Fruit fly (Drosophila melanogaster) whole organism, embryonic: ENCODE data around the gene Sox21a.

Source experiments
- Adf1 ChIP-seq: fragments of 200-800 bp; sonication (Bioruptor generic); IDR thresholded peaks from 2 replicates; pipeline ENCODE4 v1.3.6; 2022; ENCODE audit warnings: missing biosample characterization, missing genetic modification characterization
- Atf6 ChIP-seq: fragments of 200-800 bp; sonication (Bioruptor generic); IDR thresholded peaks from 2 replicates; pipeline ENCODE4 v1.3.6; 2022; ENCODE audit warnings: missing biosample characterization, missing genetic modification characterization
- BtbVII ChIP-seq: fragments of 200-800 bp; sonication (Bioruptor generic); optimal IDR thresholded peaks from 3 replicates; lab custom pipeline; 2017; ENCODE audit warnings: missing biosample characterization, mild to moderate bottlenecking, missing genetic modification characterization
- CG13624 ChIP-seq: fragments of 200-800 bp; sonication (Bioruptor generic); optimal IDR thresholded peaks from 2 replicates; lab custom pipeline; 2016; ENCODE audit warnings: missing biosample characterization, missing genetic modification characterization
- CG15269 ChIP-seq: fragments of 200-800 bp; sonication (Bioruptor generic); optimal IDR thresholded peaks from 2 replicates; lab custom pipeline; 2018; ENCODE audit warnings: missing biosample characterization, mild to moderate bottlenecking, missing genetic modification characterization, moderate library complexity
- CG15479 ChIP-seq: fragments of 200-800 bp; sonication (Bioruptor generic); optimal IDR thresholded peaks from 3 replicates; lab custom pipeline; 2019; ENCODE audit warnings: missing biosample characterization, mild to moderate bottlenecking, missing genetic modification characterization, moderate library complexity
- CG17568 ChIP-seq: fragments of 200-800 bp; sonication (Bioruptor generic); optimal IDR thresholded peaks from 2 replicates; lab custom pipeline; 2018; ENCODE audit warnings: missing biosample characterization, mild to moderate bottlenecking, missing genetic modification characterization, moderate library complexity
- CG18262 ChIP-seq: fragments of 200-800 bp; optimal IDR thresholded peaks from 3 replicates; lab custom pipeline; 2019; ENCODE audit warnings: missing biosample characterization, mild to moderate bottlenecking, missing genetic modification characterization, moderate library complexity
- CG3163 ChIP-seq: fragments of 200-800 bp; sonication (Bioruptor generic); optimal IDR thresholded peaks from 3 replicates; lab custom pipeline; 2016; ENCODE audit warnings: missing biosample characterization, missing genetic modification characterization
- CG32772 ChIP-seq: fragments of 200-800 bp; sonication (Bioruptor generic); IDR thresholded peaks from 2 replicates; pipeline ENCODE4 v1.3.6; 2022; ENCODE audit warnings: missing biosample characterization, missing genetic modification characterization
- CG3995 ChIP-seq: fragments of 200-800 bp; sonication (Bioruptor generic); optimal IDR thresholded peaks from 3 replicates; lab custom pipeline; 2016; ENCODE audit warnings: missing biosample characterization, missing genetic modification characterization
- CG6175 ChIP-seq: fragments of 200-800 bp; sonication (Bioruptor generic); IDR thresholded peaks from 3 replicates; pipeline ENCODE4 v1.3.6; 2022; ENCODE audit warnings: missing biosample characterization, missing genetic modification characterization
- CG9932 ChIP-seq: fragments of 200-800 bp; sonication (Bioruptor generic); IDR thresholded peaks from 2 replicates; pipeline ENCODE4 v1.3.6; 2022; ENCODE audit warnings: missing biosample characterization, missing genetic modification characterization
- D19B ChIP-seq: fragments of 200-800 bp; sonication (Bioruptor generic); optimal IDR thresholded peaks from 2 replicates; lab custom pipeline; 2017; ENCODE audit warnings: missing biosample characterization, mild to moderate bottlenecking, missing genetic modification characterization
- Dip2 ChIP-seq: fragments of 200-800 bp; sonication (Bioruptor generic); IDR thresholded peaks from 2 replicates; pipeline ENCODE4 v1.3.6; 2022; ENCODE audit warnings: missing biosample characterization, missing genetic modification characterization
- Dip3 ChIP-seq: fragments of 200-800 bp; sonication (Bioruptor generic); optimal IDR thresholded peaks from 3 replicates; lab custom pipeline; 2016; ENCODE audit warnings: missing biosample characterization, missing genetic modification characterization
- Doc2 ChIP-seq: fragments of 200-800 bp; sonication (Bioruptor generic); IDR thresholded peaks from 2 replicates; pipeline ENCODE4 v1.3.6; 2022; ENCODE audit warnings: missing biosample characterization, missing genetic modification characterization
- Dp ChIP-seq: fragments of 200-800 bp; sonication (Bioruptor generic); optimal IDR thresholded peaks from 2 replicates; lab custom pipeline; 2018; ENCODE audit warnings: missing biosample characterization, mild to moderate bottlenecking, missing genetic modification characterization, moderate library complexity
- Hmr ChIP-seq: fragments of 200-800 bp; sonication (Bioruptor generic); optimal IDR thresholded peaks from 3 replicates; lab custom pipeline; 2017; ENCODE audit warnings: mild to moderate bottlenecking, missing biosample characterization, missing genetic modification reagents, missing genetic modification characterization
- Med ChIP-seq: fragments of 200-800 bp; sonication (Bioruptor generic); peaks from one replicate; lab custom pipeline; 2016; ENCODE audit warnings: missing biosample characterization, missing genetic modification characterization, mild to moderate bottlenecking, inconsistent platforms, moderate library complexity
- Opbp ChIP-seq: fragments of 200-800 bp; sonication (Bioruptor generic); IDR thresholded peaks from 3 replicates; pipeline ENCODE4 v1.3.6; 2022; ENCODE audit warnings: missing biosample characterization, missing genetic modification characterization; ENCODE audit not compliant: partially characterized antibody
- Poxn ChIP-seq: fragments of 200-800 bp; sonication (Bioruptor generic); IDR thresholded peaks from 2 replicates; pipeline ENCODE4 v1.3.6; 2022; ENCODE audit warnings: missing biosample characterization, missing genetic modification characterization
- Rfx ChIP-seq: fragments of 200-800 bp; sonication (Bioruptor generic); IDR thresholded peaks from 2 replicates; pipeline ENCODE4 v1.3.6; 2022; ENCODE audit warnings: missing biosample characterization, missing genetic modification characterization
- dmrt99B ChIP-seq: fragments of 200-800 bp; sonication (Bioruptor generic); optimal IDR thresholded peaks from 2 replicates; lab custom pipeline; 2018; ENCODE audit warnings: missing biosample characterization, mild to moderate bottlenecking, missing genetic modification characterization, moderate library complexity
- fru ChIP-seq: fragments of >200 bp; optimal IDR thresholded peaks from 2 replicates; lab custom pipeline; 2017
- ftz-f1 ChIP-seq: fragments of 200-800 bp; sonication (Bioruptor generic); optimal IDR thresholded peaks from 2 replicates; lab custom pipeline; 2016; ENCODE audit warnings: missing biosample characterization, missing genetic modification characterization
- gem ChIP-seq: fragments of 200-800 bp; sonication (Bioruptor generic); optimal IDR thresholded peaks from 2 replicates; lab custom pipeline; 2019; ENCODE audit warnings: missing biosample characterization, mild to moderate bottlenecking, missing genetic modification characterization, moderate library complexity
- grn ChIP-seq: fragments of 200-800 bp; sonication (Bioruptor generic); optimal IDR thresholded peaks from 3 replicates; lab custom pipeline; 2017; ENCODE audit warnings: missing biosample characterization, missing genetic modification characterization
- h ChIP-seq: fragments of >200 bp; optimal IDR thresholded peaks from 2 replicates; lab custom pipeline; 2017
- ken ChIP-seq: fragments of 200-800 bp; sonication (Bioruptor generic); IDR thresholded peaks from 3 replicates; pipeline ENCODE4 v1.3.6; 2022; ENCODE audit warnings: missing biosample characterization, missing genetic modification characterization
- knrl ChIP-seq: fragments of 200-800 bp; sonication (Bioruptor generic); IDR thresholded peaks from 3 replicates; pipeline ENCODE4 v1.3.6; 2022; ENCODE audit warnings: missing biosample characterization, missing genetic modification characterization; ENCODE audit not compliant: partially characterized antibody
- nerfin-1 ChIP-seq: fragments of 200-800 bp; sonication (Bioruptor generic); optimal IDR thresholded peaks from 3 replicates; lab custom pipeline; 2019; ENCODE audit warnings: missing biosample characterization, mild to moderate bottlenecking, missing genetic modification characterization, moderate library complexity
- nmo ChIP-seq: fragments of 200-800 bp; sonication (Bioruptor generic); optimal IDR thresholded peaks from 2 replicates; lab custom pipeline; 2018; ENCODE audit warnings: missing biosample characterization, mild to moderate bottlenecking, missing genetic modification characterization, moderate library complexity
- nom ChIP-seq: fragments of 200-800 bp; sonication (Bioruptor generic); optimal IDR thresholded peaks from 2 replicates; lab custom pipeline; 2017; ENCODE audit warnings: missing biosample characterization, missing genetic modification characterization, mild to moderate bottlenecking, moderate library complexity, missing genetic modification reagents
- odd ChIP-seq: fragments of 200-800 bp; sonication (Bioruptor generic); optimal IDR thresholded peaks from 2 replicates; lab custom pipeline; 2017; ENCODE audit warnings: missing biosample characterization, mild to moderate bottlenecking, missing genetic modification characterization
- otp ChIP-seq: fragments of 200-800 bp; sonication (Bioruptor generic); IDR thresholded peaks from 3 replicates; pipeline ENCODE4, ENCODE4 v1.3.6; 2022; ENCODE audit warnings: missing biosample characterization, missing genetic modification characterization
- pfk ChIP-seq: fragments of 200-800 bp; sonication (Bioruptor generic); optimal IDR thresholded peaks from 2 replicates; lab custom pipeline; 2018; ENCODE audit warnings: missing biosample characterization, mild to moderate bottlenecking, missing genetic modification characterization, moderate library complexity
- prd ChIP-seq, 3 experiments: fragments of >200 bp in 2 of 3; fragments of 200-800 bp in 1 of 3; sonication (Bioruptor generic) in 1 of 3; optimal IDR thresholded peaks in 2 of 3; IDR thresholded peaks in 1 of 3; 2 replicates in 2 of 3; 3 replicates in 1 of 3; pipeline versions ENCODE4 v1.3.6 to Lab custom; 2017 to 2022; ENCODE audit warnings: missing biosample characterization in 1 of 3, missing genetic modification characterization in 1 of 3
- rib ChIP-seq: fragments of 200-800 bp; sonication (Bioruptor generic); IDR thresholded peaks from 2 replicates; pipeline ENCODE4 v1.3.6; 2022; ENCODE audit warnings: missing biosample characterization, missing genetic modification characterization
- sens ChIP-seq: fragments of 200-800 bp; sonication (Bioruptor generic); peaks from one replicate; lab custom pipeline; 2016; ENCODE audit warnings: missing biosample characterization, missing genetic modification characterization
- seq ChIP-seq: fragments of 200-800 bp; sonication (Bioruptor generic); IDR thresholded peaks from 2 replicates; pipeline ENCODE4 v1.3.6; 2022; ENCODE audit warnings: missing biosample characterization, missing genetic modification characterization
- sima ChIP-seq: fragments of 200-800 bp; sonication (Bioruptor generic); optimal IDR thresholded peaks from 2 replicates; lab custom pipeline; 2016; ENCODE audit warnings: missing biosample characterization, missing genetic modification characterization
- slbo ChIP-seq: fragments of 200-800 bp; sonication (Bioruptor generic); IDR thresholded peaks from 2 replicates; pipeline ENCODE4 v1.3.6; 2022; ENCODE audit warnings: missing biosample characterization, missing genetic modification characterization
- sob ChIP-seq: fragments of 200-800 bp; sonication (Bioruptor generic); IDR thresholded peaks from 2 replicates; pipeline ENCODE4 v1.3.6; 2022; ENCODE audit warnings: missing biosample characterization, missing genetic modification characterization
- tll ChIP-seq, 2 experiments: fragments of 200-800 bp in 1 of 2; fragments of >200 bp in 1 of 2; sonication (Bioruptor generic) in 1 of 2; optimal IDR thresholded peaks; 2 replicates each; lab custom pipeline; 2017 to 2019; ENCODE audit warnings: missing biosample characterization in 2 of 2, missing genetic modification characterization in 2 of 2, mild to moderate bottlenecking in 1 of 2, moderate library complexity in 1 of 2
- vvl ChIP-seq: fragments of 200-800 bp; sonication (Bioruptor generic); IDR thresholded peaks from 2 replicates; pipeline ENCODE4 v1.3.6; 2022; ENCODE audit warnings: missing biosample characterization, missing genetic modification characterization
- zfh2 ChIP-seq: fragments of 200-800 bp; sonication (Bioruptor generic); optimal IDR thresholded peaks from 2 replicates; lab custom pipeline; 2016; ENCODE audit warnings: missing biosample characterization, missing genetic modification characterization

The Sox21a gene

dm6 chr3L:14059266-14059974, 48.5 kb downstream of the Sox21a start (continued):
- TF ChIP-seq zfh2 (GFP tag; lab: Kevin White, UChicago) (no peak), Med (peak; percentile 75), vvl (peak; percentile 48; the same call in 1 of the 2 replicates), Rfx (GFP tag; lab: Robert Waterston, UW) (0 out of 2 replicates have a peak, but pooled peaks have one; percentile 15), slbo (GFP tag; lab: Robert Waterston, UW) (0 out of 2 replicates have a peak, but pooled peaks have one; percentile 15), CG3163 (GFP tag; lab: Kevin White, UChicago) (no peak), nmo (GFP tag; lab: Kevin White, UChicago) (no peak)

dm6 chr3L:14056816-14057215, 51.1 kb downstream of the Sox21a start:
- TF ChIP-seq CG3995 (GFP tag; lab: Kevin White, UChicago) (no peak), ftz-f1 (peak; percentile 56), Atf6 (GFP tag; lab: Robert Waterston, UW) (peak; percentile 19; the same call in 1 of the 2 replicates), Hmr (GFP tag; lab: Kevin White, UChicago) (peak; percentile 2), fru (lab: Kevin White, UChicago) (no peak), CG6175 (GFP tag; lab: Robert Waterston, UW) (peak; percentile 61; the same call in 2 of the 3 replicates), gem (tag; lab: Kevin White, UChicago) (no peak), D19B (GFP tag; lab: Kevin White, UChicago) (peak; percentile 45), CG9932 (0 out of 2 replicates have a peak, but pooled peaks have one; percentile 25), seq (GFP tag; lab: Robert Waterston, UW) (no peak), CG18262 (tag; lab: Kevin White, UChicago) (no peak), BtbVII (GFP tag; lab: Kevin White, UChicago) (no peak), nom (GFP tag; lab: Kevin White, UChicago) (no peak), rib (GFP tag; lab: Robert Waterston, UW) (peak; percentile 71; the same call in 1 of the 2 replicates), dmrt99B (tag; lab: Kevin White, UChicago) (no peak), tll (GFP tag; optimal IDR thresholded peaks at IDR 0.05; lab: Kevin White, UChicago) (peak in 1 of 2 experiments; percentile 75), grn (GFP tag; lab: Kevin White, UChicago) (no peak), sob (GFP tag; lab: Robert Waterston, UW) (peak; percentile 22; the same call in 1 of the 2 replicates), CG32772 (GFP tag; lab: Robert Waterston, UW) (peak; percentile 7; the same call in 1 of the 2 replicates), odd (GFP tag; lab: Kevin White, UChicago) (no peak), CG17568 (GFP tag; lab: Kevin White, UChicago) (no peak), ken (GFP tag; lab: Robert Waterston, UW) (0 out of 3 replicates have a peak, but pooled peaks have one; percentile 38), Opbp (GFP tag; lab: Robert Waterston, UW) (no peak), Poxn (GFP tag; lab: Robert Waterston, UW) (no peak), Adf1 (peak; percentile 10; the same call in 1 of the 2 replicates), Dip2 (no peak), h (lab: Kevin White, UChicago) (no peak), pfk (GFP tag; lab: Kevin White, UChicago) (no peak), Dp (GFP tag; lab: Kevin White, UChicago) (no peak), prd (optimal IDR thresholded peaks at IDR 0.05; lab: Kevin White, UChicago) (no peak), prd (GFP tag; IDR thresholded peaks at IDR 0.05; lab: Robert Waterston, UW) (0 out of 3 replicates have a peak, but pooled peaks have one; percentile 7), Dip3 (GFP tag; lab: Kevin White, UChicago) (no peak), knrl (GFP tag; lab: Robert Waterston, UW) (no peak), sens (peak; percentile 63), Rfx (GFP tag; lab: Robert Waterston, UW) (0 out of 2 replicates have a peak, but pooled peaks have one; percentile 15), CG13624 (no peak), sima (GFP tag; lab: Kevin White, UChicago) (no peak), Doc2 (no peak), CG15479 (peak; percentile 70), CG15269 (tag; lab: Kevin White, UChicago) (no peak), nerfin-1 (tag; lab: Kevin White, UChicago) (no peak), zfh2 (GFP tag; lab: Kevin White, UChicago) (no peak), otp (GFP tag; lab: Robert Waterston, UW) (0 out of 3 replicates have a peak, but pooled peaks have one; percentile 13)
